Worm (Caenorhabditis elegans): Measurements from ENCODE around the gene F56D1.1.

F56D1.1 gene

ce11 chrII:5481982-5482381 is 3.6 kb downstream of the F56D1.1 start, which contains the start of gene cal-8:
Gene cal-8 (minus strand): TSS chrII:5482041.
- TF ChIP-seq dox-1 (GFP tag; IDR thresholded peaks at IDR 0.05) (no peak), F55B11.4 (tag; optimal IDR thresholded peaks at IDR 0.05; ENCODE audit: borderline replicate concordance, insufficient read depth) (no peak), hlh-26 (GFP tag; conservative IDR thresholded peaks at IDR 0.05) (no peak), somi-1 (GFP tag; optimal IDR thresholded peaks at IDR 0.05) (no peak), sea-2 (GFP tag; IDR thresholded peaks at IDR 0.05) (no peak), K12H6.12 (tag; optimal IDR thresholded peaks at IDR 0.05) (no peak), F23B12.7 (tag; optimal IDR thresholded peaks at IDR 0.05; ENCODE audit: insufficient read depth) (no peak), sdz-38 (tag; optimal IDR thresholded peaks at IDR 0.05) (no peak), akir-1 (GFP tag; optimal IDR thresholded peaks at IDR 0.05) (no peak), F39B2.1 (GFP tag; IDR thresholded peaks at IDR 0.05) (no peak), F33H1.4 (GFP tag; IDR thresholded peaks at IDR 0.05) (no peak), D2030.7 (GFP tag; IDR thresholded peaks at IDR 0.05) (no peak)

DNA sequence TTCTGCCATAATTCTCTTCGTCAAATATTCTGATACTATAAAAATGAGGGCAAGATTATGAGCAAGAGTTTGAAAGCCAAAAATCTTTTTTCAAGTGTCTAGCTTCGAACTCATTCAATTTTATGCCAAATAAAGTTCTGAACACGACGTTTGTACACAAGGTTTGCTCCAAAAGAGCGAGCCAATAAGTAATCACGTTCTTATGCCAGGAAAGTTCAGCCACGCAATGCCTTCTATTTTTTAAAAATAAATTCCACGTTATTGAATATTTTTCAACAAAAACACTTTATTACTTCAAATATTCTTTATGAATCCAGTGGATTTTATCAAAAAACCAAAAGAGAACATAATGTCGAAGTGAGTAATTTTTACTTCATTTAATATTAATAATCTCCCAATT is 9.4 kb downstream of the F56D1.1 start, which contains the start of gene nep-5:
Gene nep-5 (plus strand): TSS at position 301 of the 400 bp plus-strand sequence.
- no peak for TF ChIP-seq ceh-27 (GFP tag; optimal IDR thresholded peaks at IDR 0.05)
- no peak for TF ChIP-seq hlh-26 (GFP tag; conservative IDR thresholded peaks at IDR 0.05)
- TF ChIP-seq ceh-79 (tag; optimal IDR thresholded peaks at IDR 0.05): no peak
- no peak for TF ChIP-seq dpl-1 (GFP tag; optimal IDR thresholded peaks at IDR 0.05)

- no peak for TF ChIP-seq ama-1 (optimal IDR thresholded peaks at IDR 0.05)
- TF ChIP-seq ama-1 (GFP tag; optimal IDR thresholded peaks at IDR 0.05): no peak
- TF ChIP-seq egl-44 (GFP tag; IDR thresholded peaks at IDR 0.05): no peak
These were observed 16.0 kb downstream of the F56D1.1 start, which contains the start of gene F12A10.6 for ce11 chrII:5494405-5494804. Gene F12A10.6 (minus strand): TSS chrII:5494505.

ce11 chrII:5496375-5496774 is 18.0 kb downstream of the F56D1.1 start, which contains the start of gene F12A10.1:
Gene F12A10.1 (plus strand): TSS chrII:5496540.
- TF ChIP-seq pbrm-1 (GFP tag; IDR thresholded peaks at IDR 0.05): no peak

DNA sequence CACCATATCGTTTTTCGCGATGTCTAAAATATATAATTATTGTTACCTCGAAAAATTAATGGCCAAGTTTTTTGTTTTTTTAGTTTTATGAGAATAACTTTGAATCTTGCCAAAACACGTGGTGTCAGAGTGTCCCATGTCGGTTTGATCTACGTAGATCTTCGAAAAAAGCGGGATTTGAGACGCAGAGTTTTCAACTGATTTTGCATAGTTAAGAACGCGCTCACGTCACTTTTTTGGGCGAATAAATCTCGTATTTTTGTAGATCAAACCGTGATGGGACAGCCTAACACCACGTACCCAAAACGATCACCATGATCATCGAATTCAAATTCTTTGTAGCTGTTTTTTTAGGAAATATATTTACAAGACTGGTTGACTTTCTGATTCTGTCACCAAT is 19.1 kb downstream of the F56D1.1 start:
- TF ChIP-seq lin-26 (GFP tag; IDR thresholded peaks at IDR 0.05) (0 out of 2 replicates have a peak, but pooled peaks have one; percentile 44), ama-1 (optimal IDR thresholded peaks at IDR 0.05) (no peak), ama-1 (GFP tag; optimal IDR thresholded peaks at IDR 0.05) (no peak), F10E7.11 (tag; optimal IDR thresholded peaks at IDR 0.05) (no peak), dpl-1 (GFP tag; optimal IDR thresholded peaks at IDR 0.05) (peak; percentile 14), sptf-2 (GFP tag; optimal IDR thresholded peaks at IDR 0.05) (no peak), hmg-1.2 (GFP tag; IDR thresholded peaks at IDR 0.05) (0 out of 2 replicates have a peak, but pooled peaks have one; percentile 18), Y56A3A.18 (GFP tag; IDR thresholded peaks at IDR 0.05) (0 out of 2 replicates have a peak, but pooled peaks have one; percentile 42), C06A6.2 (GFP tag; conservative IDR thresholded peaks at IDR 0.05) (no peak), madf-8 (GFP tag; conservative IDR thresholded peaks at IDR 0.05) (peak; percentile 33), madf-6 (GFP tag; IDR thresholded peaks at IDR 0.05) (peak; percentile 83), D2030.7 (GFP tag; IDR thresholded peaks at IDR 0.05) (0 out of 2 replicates have a peak, but pooled peaks have one; percentile 27), attf-3 (GFP tag; conservative IDR thresholded peaks at IDR 0.05) (no peak), madf-3 (GFP tag; IDR thresholded peaks at IDR 0.05) (peak; percentile 51; the same call in 1 of the 2 replicates), xnd-1 (tag; optimal IDR thresholded peaks at IDR 0.05) (peak; percentile 44), F55B11.4 (tag; optimal IDR thresholded peaks at IDR 0.05; ENCODE audit: borderline replicate concordance, insufficient read depth) (no peak), efl-1 (GFP tag; optimal IDR thresholded peaks at IDR 0.05) (peak; percentile 59)
